Worm (Caenorhabditis elegans) whole organism, L2 larva: ENCODE measurements around the gene F22B3.8.
A peak's percentile ranks its signal among the peaks of the same experiment; 100 is the strongest.

ENCODE experiments used
- dmd-4 ChIP-seq: sonication (generic microtip); optimal IDR thresholded peaks from 2 replicates; lab custom pipeline; 2017; ENCODE audit warnings: missing biosample characterization, missing genetic modification characterization
- elt-1 ChIP-seq: fragments of 150-350 bp; optimal IDR thresholded peaks from 2 replicates; lab custom pipeline; 2014; ENCODE audit warnings: missing biosample characterization, missing genetic modification characterization
- lin-39 ChIP-seq: fragments of 150-350 bp; optimal IDR thresholded peaks from 2 replicates; lab custom pipeline; 2014; ENCODE audit warnings: missing biosample characterization, missing genetic modification reagents, missing genetic modification characterization
- mab-5 ChIP-seq: fragments of 150-350 bp; optimal IDR thresholded peaks from 2 replicates; lab custom pipeline; 2014; ENCODE audit warnings: missing biosample characterization, missing genetic modification characterization
- nhr-12 ChIP-seq: fragments of 150-350 bp; optimal IDR thresholded peaks from 2 replicates; lab custom pipeline; 2014; ENCODE audit warnings: missing biosample characterization, missing genetic modification characterization
- skn-1 ChIP-seq: sonication (generic microtip); optimal IDR thresholded peaks from 2 replicates; lab custom pipeline; 2017; ENCODE audit warnings: missing biosample characterization, missing genetic modification characterization
- snpc-4 ChIP-seq: fragments of 150-350 bp; optimal IDR thresholded peaks from 2 replicates; lab custom pipeline; 2014; ENCODE audit warnings: missing biosample characterization, missing genetic modification characterization
- unc-55 ChIP-seq: fragments of 150-350 bp; sonication (generic microtip); optimal IDR thresholded peaks from 3 replicates; lab custom pipeline; 2014; ENCODE audit warnings: missing biosample characterization, missing genetic modification reagents, missing genetic modification characterization

DNA sequence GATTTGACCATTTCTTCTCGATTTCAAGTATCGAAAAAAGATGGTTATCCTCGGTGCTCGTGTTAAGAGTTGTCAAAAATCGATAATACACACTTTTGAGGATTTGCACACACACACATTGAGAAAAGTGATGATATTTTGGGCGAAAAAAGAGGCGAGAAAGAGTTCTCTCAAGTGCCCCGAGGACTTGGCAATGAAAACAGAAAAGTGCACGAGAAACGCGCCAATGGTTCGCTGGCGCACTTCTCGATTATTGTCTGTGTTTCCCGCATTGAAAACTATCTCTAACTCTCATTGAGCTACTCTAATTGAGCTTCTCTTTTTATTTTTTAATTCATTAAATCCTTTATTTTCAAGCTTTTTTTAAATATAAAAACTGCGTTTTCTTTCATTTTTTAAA, 9.0 kb upstream of the F22B3.8 start:
- TF ChIP-seq mab-5 (tag; lab: Kevin White, UChicago), result peak; percentile 49
- peak; percentile 91 for TF ChIP-seq unc-55 (GFP tag; lab: Kevin White, UChicago)
- TF ChIP-seq lin-39 (tag; lab: Kevin White, UChicago), result no peak
- TF ChIP-seq skn-1 (tag; lab: Kevin White, UChicago), result no peak
- no peak for TF ChIP-seq dmd-4 (tag; lab: Kevin White, UChicago)
- no peak for TF ChIP-seq nhr-12 (tag; lab: Kevin White, UChicago)
- TF ChIP-seq elt-1 (tag; lab: Kevin White, UChicago), result no peak
- peak; percentile 10 for TF ChIP-seq snpc-4 (tag; lab: Kevin White, UChicago)
